Worm (Caenorhabditis elegans) whole organism, young adult: ENCODE measurements around the gene srz-71.

Source experiments
- B0261.1 ChIP-seq: sonication (generic microtip); optimal IDR thresholded peaks from 2 replicates; lab custom pipeline; 2016; ENCODE audit warnings: mild to moderate bottlenecking, missing genetic modification characterization, moderate library complexity, missing compliant biosample characterization
- D2030.7 ChIP-seq: fragments of 200-800 bp; sonication (Bioruptor generic); IDR thresholded peaks from 2 replicates; pipeline ENCODE4 v1.3.6; 2022; ENCODE audit warnings: missing genetic modification reagents, missing genetic modification characterization, missing compliant biosample characterization
- F49E8.2 ChIP-seq: sonication (generic microtip); optimal IDR thresholded peaks from 3 replicates; lab custom pipeline; 2017; ENCODE audit warnings: missing genetic modification characterization, mild to moderate bottlenecking, missing compliant biosample characterization, antibody characterized with exemption, moderate library complexity; ENCODE audit not compliant: insufficient read depth
- T07F8.4 ChIP-seq: sonication (generic microtip); optimal IDR thresholded peaks from 2 replicates; lab custom pipeline; 2016; ENCODE audit warnings: mild to moderate bottlenecking, missing genetic modification characterization, moderate library complexity, missing compliant biosample characterization
- aptf-3 ChIP-seq: fragments of 200-800 bp; sonication (Bioruptor generic); IDR thresholded peaks from 2 replicates; pipeline ENCODE4 v1.3.6; 2022; ENCODE audit warnings: missing genetic modification characterization, missing compliant biosample characterization
- bed-2 ChIP-seq: fragments of 200-800 bp; sonication (Bioruptor generic); IDR thresholded peaks from 2 replicates; pipeline ENCODE4 v1.3.6; 2022; ENCODE audit warnings: missing genetic modification reagents, missing genetic modification characterization, missing compliant biosample characterization
- cebp-1 ChIP-seq, 2 experiments: fragments of 200-800 bp in 1 of 2; sonication (Bioruptor generic) in 1 of 2; sonication (generic microtip) in 1 of 2; IDR thresholded peaks in 1 of 2; optimal IDR thresholded peaks in 1 of 2; 2 replicates each; pipeline versions ENCODE4 v1.3.6 to Lab custom; 2017 to 2022; ENCODE audit warnings: missing compliant biosample characterization in 2 of 2, missing genetic modification characterization in 2 of 2, mild to moderate bottlenecking in 1 of 2, missing genetic modification reagents in 1 of 2, moderate library complexity in 1 of 2
- dpff-1 ChIP-seq: sonication (generic microtip); optimal IDR thresholded peaks from 2 replicates; lab custom pipeline; 2017; ENCODE audit warnings: mild to moderate bottlenecking, missing genetic modification characterization, missing compliant biosample characterization
- efl-1 ChIP-seq: fragments of 150-350 bp; optimal IDR thresholded peaks from 2 replicates; lab custom pipeline; 2014; ENCODE audit warnings: missing biosample characterization, missing genetic modification reagents, missing genetic modification characterization
- ets-4 ChIP-seq: fragments of 200-800 bp; sonication (Bioruptor generic); optimal IDR thresholded peaks from 2 replicates; lab custom pipeline; 2018; ENCODE audit warnings: mild to moderate bottlenecking, missing genetic modification characterization, missing compliant biosample characterization
- lag-1 ChIP-seq: fragments of 200-800 bp; sonication (Bioruptor generic); IDR thresholded peaks from 2 replicates; pipeline ENCODE4 v1.3.6; 2022; ENCODE audit warnings: missing genetic modification reagents, missing genetic modification characterization, missing compliant biosample characterization
- let-526 ChIP-seq: fragments of 200-800 bp; sonication (Bioruptor generic); IDR thresholded peaks from 2 replicates; pipeline ENCODE4 v1.3.6; 2022; ENCODE audit warnings: missing genetic modification reagents, missing genetic modification characterization, missing compliant biosample characterization
- let-607 ChIP-seq, 2 experiments: fragments of 200-800 bp in 1 of 2; sonication (Bioruptor generic) in 1 of 2; sonication (generic microtip) in 1 of 2; optimal IDR thresholded peaks; 2 replicates each; lab custom pipeline; 2016 to 2018; ENCODE audit warnings: mild to moderate bottlenecking in 2 of 2, missing compliant biosample characterization in 2 of 2, missing genetic modification characterization in 2 of 2, moderate library complexity in 2 of 2, missing genotype in 1 of 2
- rcor-1 ChIP-seq: fragments of 200-800 bp; sonication (Bioruptor generic); IDR thresholded peaks from 2 replicates; pipeline ENCODE4 v1.3.6; 2022; ENCODE audit warnings: missing genetic modification reagents, missing genetic modification characterization, missing compliant biosample characterization
- sea-2 ChIP-seq: fragments of 200-800 bp; sonication (Bioruptor generic); IDR thresholded peaks from 2 replicates; pipeline ENCODE4 v1.3.6; 2022; ENCODE audit warnings: missing genetic modification characterization, missing compliant biosample characterization
- snpc-1.1 ChIP-seq: sonication (generic microtip); optimal IDR thresholded peaks from 2 replicates; lab custom pipeline; 2017; ENCODE audit warnings: missing genetic modification characterization, mild to moderate bottlenecking, missing compliant biosample characterization, antibody characterized with exemption, moderate library complexity, missing genotype, missing genetic modification reagents; ENCODE audit not compliant: insufficient read depth
- ztf-28 ChIP-seq: fragments of 200-800 bp; sonication (Bioruptor generic); IDR thresholded peaks from 2 replicates; pipeline ENCODE4 v1.3.6; 2022; ENCODE audit warnings: missing genetic modification reagents, missing genetic modification characterization, missing compliant biosample characterization

The srz-71 gene

DNA sequence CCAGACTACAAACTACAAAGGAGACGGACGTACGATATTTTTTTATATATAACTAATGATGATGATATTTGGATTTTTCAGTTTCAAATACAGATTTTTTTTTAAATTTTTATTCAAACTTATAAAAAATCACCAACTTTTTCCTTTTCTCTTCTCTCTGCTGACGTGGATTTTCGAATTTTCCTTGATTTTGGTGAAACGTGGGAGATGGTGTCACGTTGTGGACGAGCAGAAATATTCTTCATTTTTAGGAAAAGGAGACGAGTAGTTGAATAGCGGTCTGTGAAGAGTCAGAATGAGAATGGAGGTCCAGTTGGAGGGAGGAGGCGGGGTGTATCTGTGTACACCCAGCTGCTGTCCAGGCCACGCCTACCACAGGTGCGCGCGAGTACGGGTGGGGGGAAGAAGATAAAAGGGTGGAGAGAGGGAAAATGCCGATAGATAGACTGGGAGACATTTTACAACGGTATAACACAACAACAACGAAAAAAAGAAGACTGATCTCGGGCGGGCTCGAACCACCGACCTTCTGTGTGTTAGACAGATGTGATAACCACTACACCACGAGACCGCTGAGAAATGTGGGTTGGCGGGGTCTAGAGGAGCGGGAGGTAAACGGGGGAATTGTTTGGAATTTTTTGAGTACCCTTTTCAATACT is 49.4 kb downstream of the srz-71 start, which contains the start of gene Y7A9D.1 (continued):
- TF ChIP-seq let-526 (GFP tag; lab: Robert Waterston, UW) (peak; percentile 62; the same call in 1 of the 2 replicates), ets-4 (GFP tag; lab: Kevin White, UChicago) (no peak), D2030.7 (GFP tag; lab: Robert Waterston, UW) (peak; percentile 86), T07F8.4 (tag; lab: Kevin White, UChicago) (peak; percentile 42), sea-2 (GFP tag; lab: Robert Waterston, UW) (no peak), lag-1 (GFP tag; lab: Robert Waterston, UW) (no peak; the same call in 1 of the 2 replicates), dpff-1 (tag; lab: Kevin White, UChicago) (no peak), efl-1 (GFP tag; lab: Kevin White, UChicago) (no peak), B0261.1 (tag; lab: Kevin White, UChicago) (peak; percentile 92), aptf-3 (GFP tag; lab: Robert Waterston, UW) (no peak), bed-2 (GFP tag; lab: Robert Waterston, UW) (no peak), let-607 (tag; optimal IDR thresholded peaks at IDR 0.05; lab: Kevin White, UChicago) (peak in 1 of 2 experiments; percentile 19), F49E8.2 (tag; lab: Kevin White, UChicago) (peak; percentile 53), snpc-1.1 (tag; lab: Kevin White, UChicago) (no peak), ztf-28 (GFP tag; lab: Robert Waterston, UW) (no peak), rcor-1 (GFP tag; lab: Robert Waterston, UW) (peak; percentile 67), cebp-1 (GFP tag; IDR thresholded peaks at IDR 0.05; lab: Robert Waterston, UW) (no peak), cebp-1 (tag; optimal IDR thresholded peaks at IDR 0.05; lab: Kevin White, UChicago) (no peak)
- TF ChIP-seq, all 124 proteins: peak for 47
